Worm (Caenorhabditis elegans) whole organism, late embryonic: Measurements from ENCODE around the gene F35H8.12.

ENCODE experiments used
- K09A11.1 ChIP-seq: sonication (generic microtip); optimal IDR thresholded peaks from 2 replicates; lab custom pipeline; 2017; ENCODE audit warnings: antibody characterized with exemption, mild to moderate bottlenecking, missing genetic modification characterization, missing compliant biosample characterization; ENCODE audit not compliant: insufficient read depth
- ama-1 ChIP-seq: fragments of 150-350 bp; optimal IDR thresholded peaks from 2 replicates; lab custom pipeline; 2014
- fkh-6 ChIP-seq: sonication (generic microtip); optimal IDR thresholded peaks from 2 replicates; lab custom pipeline; 2016; ENCODE audit warnings: missing genetic modification characterization, missing compliant biosample characterization
- hlh-30 ChIP-seq: sonication (generic microtip); optimal IDR thresholded peaks from 2 replicates; lab custom pipeline; 2017; ENCODE audit warnings: antibody characterized with exemption, missing genetic modification characterization, missing compliant biosample characterization; ENCODE audit not compliant: insufficient read depth
- pag-3 ChIP-seq: sonication (generic microtip); optimal IDR thresholded peaks from 2 replicates; lab custom pipeline; 2016; ENCODE audit warnings: missing compliant biosample characterization, missing genetic modification characterization, borderline replicate concordance

DNA sequence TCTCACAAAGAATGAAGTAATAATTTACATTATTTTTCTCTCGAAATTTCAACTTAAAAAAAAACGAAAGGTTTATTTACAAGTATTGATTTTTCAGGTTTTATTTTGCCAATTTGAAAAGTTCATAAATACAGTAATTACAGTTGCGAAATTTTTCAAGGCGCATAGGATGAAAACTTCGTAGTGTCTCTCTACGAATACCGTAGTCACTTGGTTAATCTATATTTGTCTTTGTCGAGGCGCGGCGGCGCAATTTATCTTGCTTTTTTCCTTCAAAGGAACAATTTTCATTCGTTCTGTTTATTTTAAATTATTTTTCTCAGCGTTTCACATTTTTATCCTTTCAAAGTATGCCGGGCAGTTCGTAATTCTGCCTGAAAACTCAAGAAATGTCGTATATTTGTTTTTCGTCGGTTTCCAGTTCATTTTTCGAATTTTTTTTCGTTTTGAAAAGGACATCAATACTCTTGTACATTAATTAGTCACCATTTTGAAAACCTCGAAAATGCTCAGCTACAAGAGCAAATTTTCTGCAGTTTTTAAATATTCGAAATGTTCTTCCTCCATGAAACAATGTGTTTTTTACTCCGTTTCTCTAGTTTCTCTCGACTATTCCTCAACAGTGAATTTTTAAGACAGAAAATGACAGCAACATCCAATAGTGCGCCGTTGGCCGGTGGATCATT, 28.0 kb upstream of the F35H8.12 start, which contains the start of gene mex-6:
- no peak for TF ChIP-seq hlh-30
- TF ChIP-seq fkh-6 (tag; lab: Kevin White, UChicago) = no peak
- TF ChIP-seq ama-1 (lab: Kevin White, UChicago) = no peak
- no peak for TF ChIP-seq K09A11.1 (tag; lab: Kevin White, UChicago)
- TF ChIP-seq pag-3 = no peak
